Worm (Caenorhabditis elegans) whole organism, midembryonic: ENCODE results near the gene clec-55.

Experiments
- cog-1 ChIP-seq: sonication (generic microtip); optimal IDR thresholded peaks from 2 replicates; lab custom pipeline; 2016; ENCODE audit warnings: missing genetic modification characterization, missing compliant biosample characterization
- flt-1 ChIP-seq: fragments of 200-800 bp; sonication (Bioruptor generic); IDR thresholded peaks from 2 replicates; pipeline ENCODE4 v1.3.6; 2022; ENCODE audit warnings: missing genetic modification characterization, missing compliant biosample characterization
- ref-1 ChIP-seq: fragments of 200-800 bp; sonication (Bioruptor generic); conservative IDR thresholded peaks from 2 replicates; pipeline ENCODE4 v1.3.6; 2022; ENCODE audit warnings: missing genetic modification reagents, missing genetic modification characterization, missing compliant biosample characterization

ce11 chrV:14491097-14491496 lies 12.0 kb downstream of the clec-55 start:
- TF ChIP-seq ref-1 (GFP tag; lab: Robert Waterston, UW) (no peak), flt-1 (no peak), cog-1 (tag; lab: Kevin White, UChicago) (no peak)
